Worm (Caenorhabditis elegans): Measurements from ENCODE around the gene T16G12.10.

Gene T16G12.10

ce11 chrIII:10085103-10085502 is 29.2 kb upstream of the T16G12.10 start, which contains the start of gene T16H12.13:
T16H12.13 (plus strand) TSS chrIII:10085403.
- TF ChIP-seq cey-2 (tag; optimal IDR thresholded peaks at IDR 0.05; ENCODE audit: borderline replicate concordance, insufficient read depth) (no peak), duxl-1 (tag; optimal IDR thresholded peaks at IDR 0.05; ENCODE audit: poor library complexity) (no peak), snpc-1.2 (GFP tag; IDR thresholded peaks at IDR 0.05) (no peak), madf-5 (GFP tag; IDR thresholded peaks at IDR 0.05) (no peak), ceh-20 (GFP tag; IDR thresholded peaks at IDR 0.05) (no peak), set-16 (GFP tag; IDR thresholded peaks at IDR 0.05) (no peak), egl-43 (GFP tag; IDR thresholded peaks at IDR 0.05) (no peak), F49E8.2 (tag; optimal IDR thresholded peaks at IDR 0.05; ENCODE audit: borderline replicate concordance) (no peak), lin-38 (GFP tag; IDR thresholded peaks at IDR 0.05) (no peak), ces-1 (GFP tag; optimal IDR thresholded peaks at IDR 0.05) (no peak)

- TF ChIP-seq ztf-11 (tag; optimal IDR thresholded peaks at IDR 0.05) (no peak), ceh-28 (tag; optimal IDR thresholded peaks at IDR 0.05) (no peak), attf-4 (tag; optimal IDR thresholded peaks at IDR 0.05) (no peak), hif-1 (tag; optimal IDR thresholded peaks at IDR 0.05) (no peak), ces-1 (GFP tag; optimal IDR thresholded peaks at IDR 0.05) (no peak), lin-29 (GFP tag; IDR thresholded peaks at IDR 0.05) (no peak), aha-1 (tag) (no peak), nhr-41 (GFP tag; IDR thresholded peaks at IDR 0.05) (no peak), T20F7.1 (GFP tag; optimal IDR thresholded peaks at IDR 0.05) (no peak)
These were observed 27.3 kb upstream of the T16G12.10 start, which contains the start of gene T16H12.3 for ce11 chrIII:10083242-10083641. T16H12.3 (minus strand) TSS chrIII:10083292.

ce11 chrIII:10078784-10079183 is 22.9 kb upstream of the T16G12.10 start:
- TF ChIP-seq duxl-1 (tag; optimal IDR thresholded peaks at IDR 0.05; ENCODE audit: poor library complexity): no peak
- TF ChIP-seq tag-97 (GFP tag; IDR thresholded peaks at IDR 0.05): no peak
- TF ChIP-seq dmd-6 (GFP tag; IDR thresholded peaks at IDR 0.05): peak; percentile 54
- TF ChIP-seq tra-1 (GFP tag; IDR thresholded peaks at IDR 0.05): peak; percentile 94
- no peak for TF ChIP-seq F10B5.3 (tag; optimal IDR thresholded peaks at IDR 0.05)

ce11 chrIII:10078151-10078550 is 22.2 kb upstream of the T16G12.10 start, which contains the start of gene T16G12.9:
T16G12.9 (minus strand) TSS chrIII:10078251.
- TF ChIP-seq ceh-32 (tag; optimal IDR thresholded peaks at IDR 0.05; ENCODE audit: poor library complexity): no peak
- no peak for TF ChIP-seq unc-130 (GFP tag; optimal IDR thresholded peaks at IDR 0.05)
- TF ChIP-seq zfp-3 (GFP tag; conservative IDR thresholded peaks at IDR 0.05): no peak
- TF ChIP-seq set-16 (GFP tag; IDR thresholded peaks at IDR 0.05): no peak
- no peak for TF ChIP-seq mep-1 (tag; optimal IDR thresholded peaks at IDR 0.05)
- TF ChIP-seq spr-3 (GFP tag; optimal IDR thresholded peaks at IDR 0.05): no peak
- TF ChIP-seq pqm-1 (tag; optimal IDR thresholded peaks at IDR 0.05): no peak
- TF ChIP-seq ceh-44 (GFP tag; IDR thresholded peaks at IDR 0.05): no peak

ce11 chrIII:10076042-10076441 is 20.1 kb upstream of the T16G12.10 start:
- no peak for TF ChIP-seq F49E8.2 (tag; optimal IDR thresholded peaks at IDR 0.05; ENCODE audit: borderline replicate concordance)
- TF ChIP-seq Y5F2A.4 (GFP tag; optimal IDR thresholded peaks at IDR 0.05): no peak
- TF ChIP-seq unc-62 (GFP tag; optimal IDR thresholded peaks at IDR 0.05 in 1 of 2): no peak
- TF ChIP-seq unc-62 (tag; optimal IDR thresholded peaks at IDR 0.05): no peak
- TF ChIP-seq R02D3.7 (tag; optimal IDR thresholded peaks at IDR 0.05): no peak
- TF ChIP-seq arid-1 (GFP tag; conservative IDR thresholded peaks at IDR 0.05): no peak
- TF ChIP-seq lin-39 (tag; optimal IDR thresholded peaks at IDR 0.05): no peak
- TF ChIP-seq ces-1 (GFP tag; optimal IDR thresholded peaks at IDR 0.05): no peak
- TF ChIP-seq lsy-2 (tag; optimal IDR thresholded peaks at IDR 0.05): no peak
- no peak for TF ChIP-seq nhr-111 (GFP tag; optimal IDR thresholded peaks at IDR 0.05)
- no peak for TF ChIP-seq nhr-237 (tag; optimal IDR thresholded peaks at IDR 0.05)
